Fruit fly (Drosophila melanogaster) whole organism, wandering third instar larva: Measurements from ENCODE around the gene Pif1B.
A peak's percentile ranks its signal among the peaks of the same experiment; 100 is the strongest.

Experiments used
- Abd-B ChIP-seq: fragments of >200 bp; optimal IDR thresholded peaks from 2 replicates; lab custom pipeline; 2017; ENCODE audit warnings: missing biosample characterization, missing genetic modification characterization
- CG32264 ChIP-seq: fragments of 200-800 bp; sonication (Bioruptor generic); optimal IDR thresholded peaks from 2 replicates; lab custom pipeline; 2016; ENCODE audit warnings: missing biosample characterization, missing genetic modification characterization
- CG9705 ChIP-seq: fragments of 200-800 bp; sonication (Bioruptor generic); optimal IDR thresholded peaks from 2 replicates; lab custom pipeline; 2018; ENCODE audit warnings: missing biosample characterization, mild to moderate bottlenecking, missing genetic modification characterization
- CrebA ChIP-seq: fragments of 200-800 bp; sonication (Bioruptor generic); optimal IDR thresholded peaks from 2 replicates; lab custom pipeline; 2016; ENCODE audit warnings: missing biosample characterization, mild to moderate bottlenecking, missing genetic modification characterization, borderline replicate concordance
- Dfd ChIP-seq: fragments of >200 bp; optimal IDR thresholded peaks from 2 replicates; lab custom pipeline; 2017; ENCODE audit warnings: missing biosample characterization, missing genetic modification characterization
- Dif ChIP-seq: fragments of 200-275, 200-300 bp; sonication (Bioruptor generic); optimal IDR thresholded peaks from 2 replicates; lab custom pipeline; 2018; ENCODE audit warnings: missing biosample characterization, missing genetic modification characterization; ENCODE audit not compliant: partially characterized antibody
- GATAd ChIP-seq: sonication (Bioruptor generic); optimal IDR thresholded peaks from 2 replicates; lab custom pipeline; 2016; ENCODE audit warnings: missing biosample characterization, missing genetic modification characterization
- HLH106 ChIP-seq: fragments of 200-800 bp; optimal IDR thresholded peaks from 3 replicates; lab custom pipeline; 2019; ENCODE audit warnings: missing biosample characterization, mild to moderate bottlenecking, missing genetic modification characterization, moderate library complexity
- Hnf4 ChIP-seq: fragments of 200-800 bp; sonication (Bioruptor generic); optimal IDR thresholded peaks from 2 replicates; lab custom pipeline; 2016; ENCODE audit warnings: missing biosample characterization, mild to moderate bottlenecking, missing genetic modification characterization
- Hr78 ChIP-seq: fragments of >200 bp; optimal IDR thresholded peaks from 2 replicates; lab custom pipeline; 2017; ENCODE audit warnings: missing biosample characterization, missing genetic modification characterization
- Hr83 ChIP-seq: fragments of 200-300 bp; sonication (Bioruptor generic); optimal IDR thresholded peaks from 2 replicates; lab custom pipeline; 2016; ENCODE audit warnings: missing biosample characterization, mild to moderate bottlenecking, missing genetic modification characterization, moderate library complexity; ENCODE audit not compliant: poor library complexity, severe bottlenecking
- Jra ChIP-seq: sonication (Bioruptor generic); optimal IDR thresholded peaks from 2 replicates; lab custom pipeline; 2016; ENCODE audit warnings: missing biosample characterization, missing genetic modification characterization
- Mio ChIP-seq: sonication (Bioruptor generic); optimal IDR thresholded peaks from 2 replicates; lab custom pipeline; 2016; ENCODE audit warnings: missing biosample characterization, missing genetic modification characterization
- Myc ChIP-seq: fragments of >200 bp; optimal IDR thresholded peaks from 2 replicates; lab custom pipeline; 2017
- N ChIP-seq: fragments of >200 bp; optimal IDR thresholded peaks from 2 replicates; lab custom pipeline; 2018; ENCODE audit warnings: missing biosample characterization, missing external identifiers, missing genetic modification characterization
- OdsH ChIP-seq: fragments of 200-800 bp; sonication (Bioruptor generic); optimal IDR thresholded peaks from 2 replicates; lab custom pipeline; 2016; ENCODE audit warnings: missing biosample characterization, mild to moderate bottlenecking, missing genetic modification characterization
- Rel ChIP-seq, 2 experiments: fragments of 200-800 bp; sonication (Bioruptor generic) in 1 of 2; optimal IDR thresholded peaks; 2 replicates in 1 of 2; 3 replicates in 1 of 2; lab custom pipeline; 2016 to 2019; ENCODE audit warnings: mild to moderate bottlenecking in 2 of 2, missing biosample characterization in 2 of 2, missing genetic modification characterization in 2 of 2, moderate library complexity in 1 of 2
- Sp1 ChIP-seq: fragments of 200-800 bp; sonication (Bioruptor generic); optimal IDR thresholded peaks from 3 replicates; lab custom pipeline; 2019; ENCODE audit warnings: missing biosample characterization, mild to moderate bottlenecking, missing genetic modification characterization, moderate library complexity
- br ChIP-seq: fragments of 200-800 bp; sonication (Bioruptor generic); optimal IDR thresholded peaks from 2 replicates; lab custom pipeline; 2016; ENCODE audit warnings: missing biosample characterization, missing genetic modification characterization
- brk ChIP-seq: fragments of 200-800 bp; sonication (Bioruptor generic); optimal IDR thresholded peaks from 2 replicates; lab custom pipeline; 2016; ENCODE audit warnings: missing biosample characterization, mild to moderate bottlenecking, missing genetic modification characterization
- dsf ChIP-seq: sonication (Bioruptor generic); optimal IDR thresholded peaks from 2 replicates; lab custom pipeline; 2016; ENCODE audit warnings: missing biosample characterization, missing genetic modification characterization, borderline replicate concordance
- ey ChIP-seq: fragments of 200-800 bp; sonication (Bioruptor generic); optimal IDR thresholded peaks from 2 replicates; lab custom pipeline; 2016; ENCODE audit warnings: missing biosample characterization, missing genetic modification characterization
- foxo ChIP-seq, 2 experiments: fragments of 200-800 bp; sonication (Bioruptor generic); optimal IDR thresholded peaks; 2 replicates in 1 of 2; 3 replicates in 1 of 2; lab custom pipeline; 2016 to 2017; ENCODE audit warnings: missing biosample characterization in 2 of 2, missing genetic modification characterization in 2 of 2
- fru ChIP-seq: fragments of 200-800 bp; sonication (Bioruptor generic); optimal IDR thresholded peaks from 3 replicates; lab custom pipeline; 2016; ENCODE audit warnings: missing biosample characterization, mild to moderate bottlenecking, missing genetic modification characterization
- h ChIP-seq: fragments of 200-800 bp; sonication (Bioruptor generic); optimal IDR thresholded peaks from 3 replicates; lab custom pipeline; 2016; ENCODE audit warnings: missing biosample characterization, mild to moderate bottlenecking, missing genetic modification characterization
- jim ChIP-seq: fragments of 175-275, 200-325 bp; sonication (Bioruptor generic); optimal IDR thresholded peaks from 2 replicates; lab custom pipeline; 2016; ENCODE audit warnings: missing biosample characterization, mild to moderate bottlenecking, missing genetic modification characterization
- lola ChIP-seq: fragments of >200 bp; optimal IDR thresholded peaks from 2 replicates; lab custom pipeline; 2017; ENCODE audit warnings: missing biosample characterization, missing genetic modification characterization
- pan ChIP-seq: fragments of >200 bp; optimal IDR thresholded peaks from 2 replicates; lab custom pipeline; 2017
- psq ChIP-seq: fragments of 200-800 bp; sonication (Bioruptor generic); optimal IDR thresholded peaks from 3 replicates; lab custom pipeline; 2017; ENCODE audit warnings: missing biosample characterization, mild to moderate bottlenecking, missing genetic modification characterization, moderate library complexity
- rgr ChIP-seq: fragments of 200-800 bp; sonication (Bioruptor generic); optimal IDR thresholded peaks from 3 replicates; lab custom pipeline; 2016; ENCODE audit warnings: missing biosample characterization, mild to moderate bottlenecking, missing genetic modification characterization
- sage ChIP-seq: fragments of 200-800 bp; sonication (Bioruptor generic); optimal IDR thresholded peaks from 2 replicates; lab custom pipeline; 2016; ENCODE audit warnings: missing biosample characterization, mild to moderate bottlenecking, missing genetic modification characterization
- sv ChIP-seq: fragments of 200-800 bp; sonication (Bioruptor generic); optimal IDR thresholded peaks from 3 replicates; lab custom pipeline; 2016; ENCODE audit warnings: missing biosample characterization, missing genetic modification characterization
- usp ChIP-seq: fragments of >200 bp; optimal IDR thresholded peaks from 2 replicates; lab custom pipeline; 2017; ENCODE audit warnings: missing biosample characterization, missing genetic modification characterization
- woc ChIP-seq: sonication (Bioruptor generic); optimal IDR thresholded peaks from 2 replicates; lab custom pipeline; 2016; ENCODE audit warnings: missing biosample characterization, mild to moderate bottlenecking, missing genetic modification characterization

Gene Pif1B

dm6 chr3R:8815074-8815473, 14.1 kb upstream of the Pif1B start:
- TF ChIP-seq Dif (GFP tag; lab: Kevin White, UChicago) = no peak
- TF ChIP-seq h (GFP tag; lab: Kevin White, UChicago) = no peak
- no peak for TF ChIP-seq Hr83 (GFP tag; lab: Kevin White, UChicago)
- no peak for TF ChIP-seq N (GFP tag; lab: Kevin White, UChicago)
- no peak for TF ChIP-seq CG9705 (GFP tag; lab: Kevin White, UChicago)
- no peak for TF ChIP-seq brk
- TF ChIP-seq HLH106 = no peak
- TF ChIP-seq jim (GFP tag; lab: Kevin White, UChicago) = no peak
- TF ChIP-seq ey = no peak
- TF ChIP-seq dsf (GFP tag; lab: Kevin White, UChicago) = no peak
- TF ChIP-seq GATAd (GFP tag; lab: Kevin White, UChicago) = no peak

DNA sequence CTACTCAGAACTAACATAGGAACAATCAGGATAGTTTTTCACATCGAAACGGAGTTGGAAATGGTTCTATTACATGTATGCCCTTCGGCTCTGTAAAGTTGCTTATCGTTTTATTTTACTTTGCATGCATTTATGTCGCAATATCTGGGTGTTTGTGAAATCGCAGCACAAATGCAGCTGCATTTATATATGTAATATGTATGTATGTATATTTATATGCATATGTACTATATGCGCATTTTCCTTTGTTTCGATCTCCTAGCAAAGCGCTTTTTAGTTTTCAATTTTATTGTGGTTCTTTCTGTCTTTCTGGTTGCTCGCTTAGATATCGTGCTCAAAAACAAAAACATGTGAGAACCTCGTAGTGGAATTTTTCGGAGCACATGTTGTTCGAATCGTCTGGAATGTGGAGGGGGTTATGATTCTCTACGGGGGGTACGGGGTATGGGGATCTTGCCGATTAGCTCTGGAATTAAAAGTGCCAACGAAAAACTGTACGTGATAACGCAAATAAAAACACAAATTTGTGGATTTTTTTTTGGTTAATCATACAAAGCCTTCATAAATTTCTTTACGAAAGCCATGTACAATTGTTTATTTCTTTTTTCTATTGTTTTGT, 13.2 kb upstream of the Pif1B start:
- TF ChIP-seq usp (GFP tag; lab: Kevin White, UChicago) (no peak), Rel (GFP tag; optimal IDR thresholded peaks at IDR 0.05; lab: Kevin White, UChicago) (no peak), Rel (tag; optimal IDR thresholded peaks at IDR 0.05; lab: Kevin White, UChicago) (peak; percentile 59), Sp1 (peak; percentile 1)

DNA sequence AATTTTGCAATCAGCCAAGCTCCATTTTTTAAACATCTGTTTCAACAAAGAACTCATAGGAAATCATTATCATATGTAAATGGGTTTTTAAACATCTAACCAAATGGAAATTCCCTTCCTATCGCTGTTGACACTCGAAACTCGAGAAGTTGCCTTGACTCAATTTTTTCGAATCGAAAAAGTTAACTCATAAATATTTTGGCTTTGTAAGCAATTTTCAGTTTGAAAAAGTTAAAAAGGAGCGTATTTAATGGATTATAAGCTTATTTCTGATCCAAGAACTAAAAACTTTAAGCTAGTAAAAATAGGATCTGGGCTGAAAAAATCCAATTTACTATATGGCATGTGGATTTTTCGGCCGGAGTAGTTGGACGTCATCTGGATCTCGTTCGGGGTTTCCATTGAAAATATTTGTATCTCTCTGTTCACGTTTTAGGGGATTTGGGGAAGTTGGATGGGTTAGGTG, 12.2 kb upstream of the Pif1B start, which contains the start of gene CG9837:
CG9837 (minus strand) TSS at position 416 of the 466 bp plus-strand sequence.
- TF ChIP-seq OdsH (GFP tag; lab: Kevin White, UChicago) (no peak), Myc (lab: Kevin White, UChicago) (no peak), CG9705 (GFP tag; lab: Kevin White, UChicago) (no peak), pan (lab: Kevin White, UChicago) (no peak), Rel (GFP tag; optimal IDR thresholded peaks at IDR 0.05; lab: Kevin White, UChicago) (no peak), Rel (tag; optimal IDR thresholded peaks at IDR 0.05; lab: Kevin White, UChicago) (no peak), rgr (GFP tag; lab: Kevin White, UChicago) (no peak)
- TF ChIP-seq, all 38 proteins: peak for 0

dm6 chr3R:8812342-8812966, 11.5 kb upstream of the Pif1B start:
- TF ChIP-seq Sp1 (no peak), CrebA (GFP tag; lab: Kevin White, UChicago) (no peak), sv (peak; percentile 28), Hnf4 (peak; percentile 18), Abd-B (GFP tag; lab: Kevin White, UChicago) (no peak), Jra (GFP tag; lab: Kevin White, UChicago) (no peak), rgr (GFP tag; lab: Kevin White, UChicago) (peak; percentile 53), OdsH (GFP tag; lab: Kevin White, UChicago) (peak; percentile 32), GATAd (GFP tag; lab: Kevin White, UChicago) (no peak), usp (GFP tag; lab: Kevin White, UChicago) (no peak), ey (peak; percentile 54), br (GFP tag; lab: Kevin White, UChicago) (peak; percentile 46), CG9705 (GFP tag; lab: Kevin White, UChicago) (no peak), sage (GFP tag; lab: Kevin White, UChicago) (peak; percentile 12), Myc (lab: Kevin White, UChicago) (no peak), Mio (GFP tag; lab: Kevin White, UChicago) (no peak), CG32264 (GFP tag; lab: Kevin White, UChicago) (peak; percentile 22), HLH106 (no peak), Hr78 (GFP tag; lab: Kevin White, UChicago) (no peak), lola (no peak), Hr83 (GFP tag; lab: Kevin White, UChicago) (no peak), h (GFP tag; lab: Kevin White, UChicago) (peak; percentile 65), Dfd (GFP tag; lab: Kevin White, UChicago) (no peak), woc (GFP tag; lab: Kevin White, UChicago) (peak; percentile 53), foxo (GFP tag; optimal IDR thresholded peaks at IDR 0.05; lab: Kevin White, UChicago) (peak in 1 of 2 experiments; percentile 53), psq (GFP tag; lab: Kevin White, UChicago) (peak; percentile 34), fru (GFP tag; lab: Kevin White, UChicago) (peak; percentile 72)
